Fruit fly (Drosophila melanogaster): ENCODE data around the gene CG32579.

CG32579 gene

dm6 chrX:16288492-16288964, 34.6 kb upstream of the CG32579 start, which contains the start of the genes CG32576 and caz (continued):
- no peak for TF ChIP-seq Lpt (GFP tag; optimal IDR thresholded peaks at IDR 0.05)
- no peak for TF ChIP-seq Hr39 (GFP tag; optimal IDR thresholded peaks at IDR 0.05)
- no peak for TF ChIP-seq Gug (GFP tag; IDR thresholded peaks at IDR 0.05)
- no peak for TF ChIP-seq CG9139 (GFP tag; optimal IDR thresholded peaks at IDR 0.05)
- no peak for TF ChIP-seq spab (GFP tag; optimal IDR thresholded peaks at IDR 0.05)
- TF ChIP-seq fkh (GFP tag; optimal IDR thresholded peaks at IDR 0.05), result peak; percentile 94

dm6 chrX:16288999-16289398, 34.1 kb upstream of the CG32579 start:
- TF ChIP-seq Eip75B (GFP tag; optimal IDR thresholded peaks at IDR 0.05), result no peak
- no peak for TF ChIP-seq CG6792 (GFP tag; optimal IDR thresholded peaks at IDR 0.05)
- TF ChIP-seq spab (GFP tag; optimal IDR thresholded peaks at IDR 0.05), result no peak
- no peak for TF ChIP-seq CG31627 (GFP tag; optimal IDR thresholded peaks at IDR 0.05)
- no peak for TF ChIP-seq CG1621 (tag; optimal IDR thresholded peaks at IDR 0.05)
- no peak for TF ChIP-seq CG6808 (GFP tag; optimal IDR thresholded peaks at IDR 0.05)
- TF ChIP-seq esn (GFP tag; optimal IDR thresholded peaks at IDR 0.05), result no peak
- no peak for TF ChIP-seq CG8119 (GFP tag; IDR thresholded peaks at IDR 0.05)

- TF ChIP-seq CG8632 (GFP tag; optimal IDR thresholded peaks at IDR 0.05) (no peak), CG9139 (GFP tag; optimal IDR thresholded peaks at IDR 0.05) (no peak), vri (GFP tag; optimal IDR thresholded peaks at IDR 0.05) (no peak), Hr38 (GFP tag; optimal IDR thresholded peaks at IDR 0.05) (no peak), CG10631 (GFP tag; optimal IDR thresholded peaks at IDR 0.05) (no peak), CG11902 (GFP tag; optimal IDR thresholded peaks at IDR 0.05) (no peak), CG6808 (GFP tag; optimal IDR thresholded peaks at IDR 0.05) (no peak), CG31627 (GFP tag; optimal IDR thresholded peaks at IDR 0.05) (no peak), Blimp-1 (GFP tag; optimal IDR thresholded peaks at IDR 0.05) (no peak), Met (GFP tag; optimal IDR thresholded peaks at IDR 0.05) (no peak), acj6 (GFP tag; optimal IDR thresholded peaks at IDR 0.05) (no peak), CG11762 (GFP tag; optimal IDR thresholded peaks at IDR 0.05; ENCODE audit: insufficient read depth) (no peak), spab (GFP tag; optimal IDR thresholded peaks at IDR 0.05) (no peak), Eip78C (GFP tag) (no peak), fd85E (GFP tag; optimal IDR thresholded peaks at IDR 0.05) (no peak), CG3919 (GFP tag; optimal IDR thresholded peaks at IDR 0.05) (no peak), net (GFP tag; optimal IDR thresholded peaks at IDR 0.05) (no peak), salr (GFP tag; optimal IDR thresholded peaks at IDR 0.05) (no peak), CG6163 (GFP tag; IDR thresholded peaks at IDR 0.05) (no peak), fd59A (GFP tag; optimal IDR thresholded peaks at IDR 0.05) (no peak)
Observed at dm6 chrX:16292646-16293045, 30.4 kb upstream of the CG32579 start.

dm6 chrX:16296423-16297292, 26.4 kb upstream of the CG32579 start, which contains the start of gene CG3632:
Gene CG3632, plus strand, starts transcription at chrX:16296671.
- TF ChIP-seq Sox14 (GFP tag; optimal IDR thresholded peaks at IDR 0.05) (peak; percentile 57), Hr4 (GFP tag; optimal IDR thresholded peaks at IDR 0.05) (no peak), CG7368 (GFP tag; optimal IDR thresholded peaks at IDR 0.05) (no peak), CG6163 (GFP tag; IDR thresholded peaks at IDR 0.05) (no peak; the same call in 2 of the 3 replicates), topi (GFP tag; optimal IDR thresholded peaks at IDR 0.05) (peak; percentile 51), Sox102F (GFP tag; optimal IDR thresholded peaks at IDR 0.05) (no peak), lz (GFP tag; optimal IDR thresholded peaks at IDR 0.05) (peak; percentile 36), CG8632 (GFP tag; optimal IDR thresholded peaks at IDR 0.05) (no peak), Hr39 (GFP tag; optimal IDR thresholded peaks at IDR 0.05) (no peak), CG10631 (GFP tag; optimal IDR thresholded peaks at IDR 0.05) (no peak), Lpt (GFP tag; optimal IDR thresholded peaks at IDR 0.05) (no peak), CG8119 (GFP tag; IDR thresholded peaks at IDR 0.05) (no peak), net (GFP tag; optimal IDR thresholded peaks at IDR 0.05) (no peak), CG3032 (tag; optimal IDR thresholded peaks at IDR 0.05) (peak; percentile 11), cyc (GFP tag; optimal IDR thresholded peaks at IDR 0.05) (peak; percentile 30), CG8319 (GFP tag; optimal IDR thresholded peaks at IDR 0.05) (no peak), CG31627 (GFP tag; optimal IDR thresholded peaks at IDR 0.05) (peak; percentile 40), Hr38 (GFP tag; optimal IDR thresholded peaks at IDR 0.05) (no peak), CG9139 (GFP tag; optimal IDR thresholded peaks at IDR 0.05) (no peak), vri (GFP tag; optimal IDR thresholded peaks at IDR 0.05) (peak; percentile 6), Eip78C (GFP tag) (peak; percentile 37), fkh (GFP tag; optimal IDR thresholded peaks at IDR 0.05) (peak; percentile 41), ss (GFP tag; optimal IDR thresholded peaks at IDR 0.05) (no peak), CG6854 (GFP tag; optimal IDR thresholded peaks at IDR 0.05) (no peak), esn (GFP tag; optimal IDR thresholded peaks at IDR 0.05) (peak; percentile 62), achi (GFP tag; optimal IDR thresholded peaks at IDR 0.05) (no peak), Blimp-1 (GFP tag; optimal IDR thresholded peaks at IDR 0.05) (peak; percentile 36), CG6808 (GFP tag; optimal IDR thresholded peaks at IDR 0.05) (no peak), fd59A (GFP tag; optimal IDR thresholded peaks at IDR 0.05) (no peak)

Data from whole organism, prepupa.